Worm (Caenorhabditis elegans): ENCODE data around the gene C16C8.16.

- TF ChIP-seq pha-4 (tag; optimal IDR thresholded peaks at IDR 0.05), result no peak
- no peak for TF ChIP-seq dmd-4 (tag; optimal IDR thresholded peaks at IDR 0.05; ENCODE audit: borderline replicate concordance)
- TF ChIP-seq eyg-1 (tag; optimal IDR thresholded peaks at IDR 0.05), result no peak
- no peak for TF ChIP-seq ama-1 (optimal IDR thresholded peaks at IDR 0.05)
- TF ChIP-seq tbx-2 (tag; optimal IDR thresholded peaks at IDR 0.05), result no peak
Measured at ce11 chrII:3463097-3463496, 17.5 kb downstream of the C16C8.16 start, which contains the start of gene C16C8.9.
